Worm (Caenorhabditis elegans): Measurements from ENCODE around the gene gmeb-1.

The gmeb-1 gene

ce11 chrII:44740-45139 is 25.4 kb downstream of the gmeb-1 start, which contains the start of gene rpoa-49:
Gene rpoa-49 (plus strand): TSS chrII:45040.
- TF ChIP-seq ztf-23 (GFP tag; IDR thresholded peaks at IDR 0.05): no peak
- TF ChIP-seq med-1 (GFP tag; optimal IDR thresholded peaks at IDR 0.05; ENCODE audit: insufficient read depth): no peak
- TF ChIP-seq ref-1 (GFP tag; conservative IDR thresholded peaks at IDR 0.05): no peak
- TF ChIP-seq cog-1 (tag; optimal IDR thresholded peaks at IDR 0.05): no peak
- no peak for TF ChIP-seq flt-1 (GFP tag; IDR thresholded peaks at IDR 0.05)
- TF ChIP-seq ztf-29 (GFP tag; IDR thresholded peaks at IDR 0.05): no peak
- no peak for TF ChIP-seq tab-1 (GFP tag; IDR thresholded peaks at IDR 0.05)
- TF ChIP-seq klf-2 (GFP tag; conservative IDR thresholded peaks at IDR 0.05): no peak
- TF ChIP-seq T22C8.4 (GFP tag; IDR thresholded peaks at IDR 0.05): no peak

ce11 chrII:46116-46515 is 26.8 kb downstream of the gmeb-1 start, which contains the start of gene rpt-4:
Gene rpt-4 (minus strand): TSS chrII:46216.
- TF ChIP-seq cog-1 (tag; optimal IDR thresholded peaks at IDR 0.05) (no peak), ztf-23 (GFP tag; IDR thresholded peaks at IDR 0.05) (no peak), klf-2 (GFP tag; conservative IDR thresholded peaks at IDR 0.05) (no peak), T22C8.4 (GFP tag; IDR thresholded peaks at IDR 0.05) (no peak)

ce11 chrII:47280-47679 is 27.9 kb downstream of the gmeb-1 start, which contains the start of gene C23H3.5:
Gene C23H3.5 (plus strand): TSS chrII:47580.
- TF ChIP-seq tab-1 (GFP tag; IDR thresholded peaks at IDR 0.05) (no peak), T22C8.4 (GFP tag; IDR thresholded peaks at IDR 0.05) (no peak), cog-1 (tag; optimal IDR thresholded peaks at IDR 0.05) (no peak), ztf-23 (GFP tag; IDR thresholded peaks at IDR 0.05) (no peak), ztf-29 (GFP tag; IDR thresholded peaks at IDR 0.05) (no peak), med-1 (GFP tag; optimal IDR thresholded peaks at IDR 0.05; ENCODE audit: insufficient read depth) (no peak), flt-1 (GFP tag; IDR thresholded peaks at IDR 0.05) (no peak), klf-2 (GFP tag; conservative IDR thresholded peaks at IDR 0.05) (no peak)

- TF ChIP-seq klf-2 (GFP tag; conservative IDR thresholded peaks at IDR 0.05): no peak
- no peak for TF ChIP-seq ref-1 (GFP tag; conservative IDR thresholded peaks at IDR 0.05)
- no peak for TF ChIP-seq tab-1 (GFP tag; IDR thresholded peaks at IDR 0.05)
- no peak for TF ChIP-seq ztf-23 (GFP tag; IDR thresholded peaks at IDR 0.05)
- TF ChIP-seq med-1 (GFP tag; optimal IDR thresholded peaks at IDR 0.05; ENCODE audit: insufficient read depth): no peak
- TF ChIP-seq flt-1 (GFP tag; IDR thresholded peaks at IDR 0.05): no peak
- TF ChIP-seq cog-1 (tag; optimal IDR thresholded peaks at IDR 0.05): no peak
- no peak for TF ChIP-seq ztf-29 (GFP tag; IDR thresholded peaks at IDR 0.05)
- no peak for TF ChIP-seq T22C8.4 (GFP tag; IDR thresholded peaks at IDR 0.05)
These were observed 31.5 kb downstream of the gmeb-1 start for ce11 chrII:50862-51261.

- TF ChIP-seq flt-1 (GFP tag; IDR thresholded peaks at IDR 0.05) (no peak), tab-1 (GFP tag; IDR thresholded peaks at IDR 0.05) (no peak), med-1 (GFP tag; optimal IDR thresholded peaks at IDR 0.05; ENCODE audit: insufficient read depth) (no peak), cog-1 (tag; optimal IDR thresholded peaks at IDR 0.05) (no peak), ztf-23 (GFP tag; IDR thresholded peaks at IDR 0.05) (no peak), ztf-29 (GFP tag; IDR thresholded peaks at IDR 0.05) (no peak), klf-2 (GFP tag; conservative IDR thresholded peaks at IDR 0.05) (no peak), T22C8.4 (GFP tag; IDR thresholded peaks at IDR 0.05) (no peak), ref-1 (GFP tag; conservative IDR thresholded peaks at IDR 0.05) (no peak)
These were observed 32.0 kb downstream of the gmeb-1 start, which contains the start of gene sptl-1 for ce11 chrII:51352-51751. Gene sptl-1 (plus strand): TSS chrII:51652.

ce11 chrII:55204-55603 is 35.9 kb downstream of the gmeb-1 start, which contains the start of gene tre-5:
Gene tre-5 (minus strand): TSS chrII:55304.
- no peak for TF ChIP-seq cog-1 (tag; optimal IDR thresholded peaks at IDR 0.05)
- no peak for TF ChIP-seq med-1 (GFP tag; optimal IDR thresholded peaks at IDR 0.05; ENCODE audit: insufficient read depth)
- no peak for TF ChIP-seq flt-1 (GFP tag; IDR thresholded peaks at IDR 0.05)
- no peak for TF ChIP-seq tab-1 (GFP tag; IDR thresholded peaks at IDR 0.05)
- no peak for TF ChIP-seq ztf-23 (GFP tag; IDR thresholded peaks at IDR 0.05)
- no peak for TF ChIP-seq ref-1 (GFP tag; conservative IDR thresholded peaks at IDR 0.05)
- TF ChIP-seq T22C8.4 (GFP tag; IDR thresholded peaks at IDR 0.05): no peak
- no peak for TF ChIP-seq klf-2 (GFP tag; conservative IDR thresholded peaks at IDR 0.05)
- TF ChIP-seq ztf-29 (GFP tag; IDR thresholded peaks at IDR 0.05): no peak

ce11 chrII:57370-57769 is 38.0 kb downstream of the gmeb-1 start, which contains the start of gene ascc-1:
Gene ascc-1 (plus strand): TSS chrII:57670.
- TF ChIP-seq ztf-29 (GFP tag; IDR thresholded peaks at IDR 0.05): no peak
- TF ChIP-seq T22C8.4 (GFP tag; IDR thresholded peaks at IDR 0.05): no peak
- no peak for TF ChIP-seq ztf-23 (GFP tag; IDR thresholded peaks at IDR 0.05)
- no peak for TF ChIP-seq flt-1 (GFP tag; IDR thresholded peaks at IDR 0.05)
- no peak for TF ChIP-seq med-1 (GFP tag; optimal IDR thresholded peaks at IDR 0.05; ENCODE audit: insufficient read depth)
- no peak for TF ChIP-seq cog-1 (tag; optimal IDR thresholded peaks at IDR 0.05)
- no peak for TF ChIP-seq ref-1 (GFP tag; conservative IDR thresholded peaks at IDR 0.05)
- TF ChIP-seq klf-2 (GFP tag; conservative IDR thresholded peaks at IDR 0.05): no peak
- TF ChIP-seq tab-1 (GFP tag; IDR thresholded peaks at IDR 0.05): no peak

ce11 chrII:57873-58272 is 38.5 kb downstream of the gmeb-1 start:
- no peak for TF ChIP-seq T22C8.4 (GFP tag; IDR thresholded peaks at IDR 0.05)
- no peak for TF ChIP-seq ztf-29 (GFP tag; IDR thresholded peaks at IDR 0.05)
- TF ChIP-seq cog-1 (tag; optimal IDR thresholded peaks at IDR 0.05): no peak
- no peak for TF ChIP-seq med-1 (GFP tag; optimal IDR thresholded peaks at IDR 0.05; ENCODE audit: insufficient read depth)
- TF ChIP-seq flt-1 (GFP tag; IDR thresholded peaks at IDR 0.05): no peak
- TF ChIP-seq klf-2 (GFP tag; conservative IDR thresholded peaks at IDR 0.05): no peak
- TF ChIP-seq ref-1 (GFP tag; conservative IDR thresholded peaks at IDR 0.05): no peak

ce11 chrII:60049-60448 is 40.7 kb downstream of the gmeb-1 start:
- TF ChIP-seq med-1 (GFP tag; optimal IDR thresholded peaks at IDR 0.05; ENCODE audit: insufficient read depth) (no peak), ztf-23 (GFP tag; IDR thresholded peaks at IDR 0.05) (no peak), klf-2 (GFP tag; conservative IDR thresholded peaks at IDR 0.05) (no peak), tab-1 (GFP tag; IDR thresholded peaks at IDR 0.05) (no peak), cog-1 (tag; optimal IDR thresholded peaks at IDR 0.05) (no peak), ztf-29 (GFP tag; IDR thresholded peaks at IDR 0.05) (no peak)

ce11 chrII:61013-61412 is 41.7 kb downstream of the gmeb-1 start, which contains the start of gene C23H3.2:
Gene C23H3.2 (plus strand): TSS chrII:61313.
- TF ChIP-seq ztf-29 (GFP tag; IDR thresholded peaks at IDR 0.05) (no peak), ztf-23 (GFP tag; IDR thresholded peaks at IDR 0.05) (no peak), flt-1 (GFP tag; IDR thresholded peaks at IDR 0.05) (no peak), med-1 (GFP tag; optimal IDR thresholded peaks at IDR 0.05; ENCODE audit: insufficient read depth) (no peak)
